Fruit fly (Drosophila melanogaster): Measurements from ENCODE around the gene milt.

The milt gene

dm6 chr2L:7023614-7024259 is 13.9 kb upstream of the milt start, which contains the start of gene Gart (continued):
- TF ChIP-seq onecut (GFP tag; IDR thresholded peaks at IDR 0.05): no peak; the same call in 1 of the 2 replicates
- TF ChIP-seq cato (GFP tag; optimal IDR thresholded peaks at IDR 0.05; ENCODE audit: borderline replicate concordance): peak; percentile 41
- peak; percentile 90 for TF ChIP-seq CG10431 (GFP tag; optimal IDR thresholded peaks at IDR 0.05)
- no peak; the same call in 1 of the 2 replicates for TF ChIP-seq ham (GFP tag; IDR thresholded peaks at IDR 0.05)
- no peak for TF ChIP-seq klu (GFP tag; IDR thresholded peaks at IDR 0.05)
- no peak for TF ChIP-seq Awh (GFP tag; IDR thresholded peaks at IDR 0.05)
- peak in 1 of 3 experiments; percentile 58 for TF ChIP-seq lola (GFP tag; optimal IDR thresholded peaks at IDR 0.05)
- TF ChIP-seq CHES-1-like (GFP tag; optimal IDR thresholded peaks at IDR 0.05): peak; percentile 79
- TF ChIP-seq pfk (GFP tag; optimal IDR thresholded peaks at IDR 0.05): no peak
- no peak for TF ChIP-seq CG14710 (tag; optimal IDR thresholded peaks at IDR 0.05)
- peak; percentile 89 for TF ChIP-seq sug (tag; optimal IDR thresholded peaks at IDR 0.05)
- peak; percentile 41; the same call in 1 of the 2 replicates for TF ChIP-seq CG7372 (GFP tag; IDR thresholded peaks at IDR 0.05)
- peak; percentile 10 for TF ChIP-seq CG2116 (GFP tag; optimal IDR thresholded peaks at IDR 0.05)
- TF ChIP-seq dysf (GFP tag; IDR thresholded peaks at IDR 0.05): peak; percentile 75; the same call in 2 of the 3 replicates
- TF ChIP-seq CG2199 (GFP tag; IDR thresholded peaks at IDR 0.05): no peak
- peak; percentile 59 for TF ChIP-seq odd (GFP tag; optimal IDR thresholded peaks at IDR 0.05)
- no peak for TF ChIP-seq Gsc (GFP tag; IDR thresholded peaks at IDR 0.05)
- peak; percentile 69 for TF ChIP-seq Xbp1 (GFP tag; optimal IDR thresholded peaks at IDR 0.05)
- peak; percentile 20 for TF ChIP-seq ab (GFP tag; optimal IDR thresholded peaks at IDR 0.05)
- TF ChIP-seq Hmx (GFP tag; optimal IDR thresholded peaks at IDR 0.05): peak; percentile 10
- peak in 1 of 2 experiments; percentile 59 for TF ChIP-seq Hr78 (GFP tag; optimal IDR thresholded peaks at IDR 0.05)
- peak; percentile 53; the same call in 1 of the 2 replicates for TF ChIP-seq CG32767 (GFP tag; IDR thresholded peaks at IDR 0.05)
- TF ChIP-seq CG14667 (GFP tag; IDR thresholded peaks at IDR 0.05): no peak
- TF ChIP-seq CG10565 (GFP tag; optimal IDR thresholded peaks at IDR 0.05): no peak
- TF ChIP-seq MESR4 (GFP tag; optimal IDR thresholded peaks at IDR 0.05): peak; percentile 9
- TF ChIP-seq Vsx1 (GFP tag; optimal IDR thresholded peaks at IDR 0.05): peak; percentile 46
- TF ChIP-seq bbx (GFP tag; IDR thresholded peaks at IDR 0.05; ENCODE audit: partially characterized antibody): no peak
- peak; percentile 70 for TF ChIP-seq tgo (GFP tag; IDR thresholded peaks at IDR 0.05)
- TF ChIP-seq CG2202 (tag; optimal IDR thresholded peaks at IDR 0.05): peak; percentile 40
- peak; percentile 45 for TF ChIP-seq D19B (GFP tag; optimal IDR thresholded peaks at IDR 0.05)
- 0 out of 3 replicates have a peak, but pooled peaks have one; percentile 18 for TF ChIP-seq so (GFP tag; IDR thresholded peaks at IDR 0.05)
- no peak for TF ChIP-seq CG13894 (tag; optimal IDR thresholded peaks at IDR 0.05)
- 0 out of 3 replicates have a peak, but pooled peaks have one; percentile 20 for TF ChIP-seq C15 (GFP tag; IDR thresholded peaks at IDR 0.05)
- no peak for TF ChIP-seq Blimp-1 (GFP tag; optimal IDR thresholded peaks at IDR 0.05)
- peak; percentile 96 for TF ChIP-seq Med (GFP tag)
- peak; percentile 2 for TF ChIP-seq CG15073 (GFP tag; optimal IDR thresholded peaks at IDR 0.05)
- TF ChIP-seq D (optimal IDR thresholded peaks at IDR 0.05): no peak
- TF ChIP-seq D (GFP tag; optimal IDR thresholded peaks at IDR 0.05): peak; percentile 23
- peak; percentile 50 for TF ChIP-seq schlank (tag; optimal IDR thresholded peaks at IDR 0.05)
- peak; percentile 47; the same call in 1 of the 2 replicates for TF ChIP-seq al (GFP tag; IDR thresholded peaks at IDR 0.05)
- TF ChIP-seq ttk (GFP tag; IDR thresholded peaks at IDR 0.05): peak; percentile 58; the same call in 1 of the 2 replicates
- peak; percentile 47 for TF ChIP-seq vfl (GFP tag; optimal IDR thresholded peaks at IDR 0.05)
- peak; percentile 71 for TF ChIP-seq CG15269 (tag; optimal IDR thresholded peaks at IDR 0.05)
- TF ChIP-seq CG6813 (GFP tag; optimal IDR thresholded peaks at IDR 0.05): no peak
- TF ChIP-seq CG18764 (GFP tag; optimal IDR thresholded peaks at IDR 0.05): no peak
- TF ChIP-seq unpg (GFP tag; optimal IDR thresholded peaks at IDR 0.05): peak; percentile 64
- peak; percentile 84 for TF ChIP-seq zf30C (GFP tag; optimal IDR thresholded peaks at IDR 0.05)
- peak; percentile 28 for TF ChIP-seq pb (GFP tag; optimal IDR thresholded peaks at IDR 0.05)
- TF ChIP-seq CG8765 (GFP tag; IDR thresholded peaks at IDR 0.05): no peak
